Fruit fly (Drosophila melanogaster) Kc167 (cell line): Measurements from ENCODE around the gene ph-d.

Source experiments
- Myc ChIP-seq: fragments of >200 bp; optimal IDR thresholded peaks from 2 replicates; lab custom pipeline; 2017; ENCODE audit warnings: missing external identifiers
- h ChIP-seq: fragments of >200 bp; optimal IDR thresholded peaks from 3 replicates; lab custom pipeline; 2018; ENCODE audit warnings: missing external identifiers
- psq ChIP-seq: fragments of >200 bp; optimal IDR thresholded peaks from 2 replicates; lab custom pipeline; 2017; ENCODE audit warnings: missing external identifiers

DNA sequence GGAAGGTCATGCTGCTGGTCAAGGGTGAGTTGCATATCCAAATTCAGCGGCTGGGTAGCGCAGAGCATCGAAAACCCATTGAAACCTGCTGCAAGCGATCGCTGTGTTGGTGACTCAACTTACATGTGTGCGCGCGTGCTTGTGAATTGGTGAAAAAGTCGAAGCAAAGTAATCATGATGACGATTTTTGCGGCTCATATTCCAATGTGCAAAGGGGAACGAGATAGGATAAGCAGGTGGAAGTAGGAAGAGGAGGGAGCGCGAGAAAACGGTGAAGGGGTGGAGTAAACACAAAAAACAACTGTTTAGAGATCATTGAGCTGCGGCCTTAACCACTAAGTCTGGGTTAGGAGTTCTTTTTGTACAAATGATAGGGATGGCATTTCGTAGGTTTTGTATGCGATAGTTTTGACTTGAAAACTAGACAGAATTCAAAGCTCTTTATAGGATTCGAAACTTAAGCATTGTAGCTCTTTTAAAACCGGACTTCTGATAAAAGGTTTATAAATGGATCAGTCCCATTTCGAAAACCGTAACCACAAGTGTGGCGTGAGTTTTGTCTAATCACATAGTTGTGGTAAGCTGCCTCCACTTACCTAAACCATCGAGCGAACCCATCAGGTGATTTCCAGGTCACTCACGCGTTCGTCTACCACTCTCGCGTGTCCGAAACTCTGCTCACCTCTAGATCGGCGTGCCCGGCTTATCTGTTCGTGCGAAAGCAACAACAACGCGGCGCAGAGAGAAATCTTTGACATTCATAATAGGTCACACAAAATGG, 22.8 kb upstream of the ph-d start:
- no peak for TF ChIP-seq psq (lab: Kevin White, UChicago)
- TF ChIP-seq Myc (lab: Kevin White, UChicago), result no peak
- TF ChIP-seq h (lab: Kevin White, UChicago), result no peak
